Worm (Caenorhabditis elegans) whole organism, young adult: ENCODE results near the gene Y32B12B.2.
A peak's percentile ranks its signal among the peaks of the same experiment; 100 is the strongest.

ENCODE experiments used
- C17E4.6 ChIP-seq: fragments of 200-800 bp; sonication (Bioruptor generic); IDR thresholded peaks from 2 replicates; pipeline ENCODE4 v1.3.6; 2022; ENCODE audit warnings: missing genetic modification reagents, missing genetic modification characterization, missing compliant biosample characterization
- F10E7.11 ChIP-seq: sonication (generic microtip); optimal IDR thresholded peaks from 2 replicates; lab custom pipeline; 2017; ENCODE audit warnings: mild to moderate bottlenecking, missing genetic modification characterization, moderate library complexity, missing compliant biosample characterization
- F37B4.10 ChIP-seq: fragments of 200-800 bp; sonication (Bioruptor generic); IDR thresholded peaks from 2 replicates; pipeline ENCODE4 v1.3.6; 2022; ENCODE audit warnings: missing genetic modification characterization, missing compliant biosample characterization
- K12H6.12 ChIP-seq: fragments of 200-800 bp; sonication (Bioruptor generic); optimal IDR thresholded peaks from 2 replicates; lab custom pipeline; 2018; ENCODE audit warnings: mild to moderate bottlenecking, missing genetic modification characterization, missing compliant biosample characterization
- Y53F4B.3 ChIP-seq: fragments of 200-800 bp; sonication (Bioruptor generic); IDR thresholded peaks from 2 replicates; pipeline ENCODE4 v1.3.6; 2022; ENCODE audit warnings: missing genetic modification reagents, missing genetic modification characterization, missing compliant biosample characterization
- Y53G8AR.9 ChIP-seq: fragments of 200-800 bp; sonication (Bioruptor generic); conservative IDR thresholded peaks from 2 replicates; pipeline ENCODE4 v1.3.6; 2022; ENCODE audit warnings: missing genetic modification reagents, missing genetic modification characterization, missing compliant biosample characterization
- Y95B8A.8 ChIP-seq: fragments of 200-800 bp; sonication (Bioruptor generic); IDR thresholded peaks from 2 replicates; pipeline ENCODE4 v1.3.6; 2022; ENCODE audit warnings: missing genetic modification reagents, missing genetic modification characterization, missing compliant biosample characterization
- ama-1 ChIP-seq, 3 experiments: fragments of 150-350 bp in 1 of 3; sonication (generic microtip) in 2 of 3; optimal IDR thresholded peaks; 2 replicates each; lab custom pipeline; 2014 to 2018; ENCODE audit warnings: missing biosample characterization in 2 of 3, missing genetic modification characterization in 2 of 3, missing genetic modification reagents in 2 of 3
- attf-5 ChIP-seq: fragments of 200-800 bp; sonication (Bioruptor generic); optimal IDR thresholded peaks from 2 replicates; lab custom pipeline; 2018; ENCODE audit warnings: mild to moderate bottlenecking, missing genetic modification characterization, missing compliant biosample characterization
- bed-1 ChIP-seq: fragments of 200-800 bp; sonication (Bioruptor generic); IDR thresholded peaks from 2 replicates; pipeline ENCODE4 v1.3.6; 2022; ENCODE audit warnings: missing genetic modification reagents, missing genetic modification characterization, missing compliant biosample characterization
- ccch-3 ChIP-seq: fragments of 200-800 bp; sonication (Bioruptor generic); optimal IDR thresholded peaks from 2 replicates; lab custom pipeline; 2018; ENCODE audit warnings: mild to moderate bottlenecking, missing genetic modification characterization, missing compliant biosample characterization
- cebp-1 ChIP-seq, 2 experiments: fragments of 200-800 bp in 1 of 2; sonication (Bioruptor generic) in 1 of 2; sonication (generic microtip) in 1 of 2; IDR thresholded peaks in 1 of 2; optimal IDR thresholded peaks in 1 of 2; 2 replicates each; pipeline versions ENCODE4 v1.3.6 to Lab custom; 2017 to 2022; ENCODE audit warnings: missing compliant biosample characterization in 2 of 2, missing genetic modification characterization in 2 of 2, mild to moderate bottlenecking in 1 of 2, missing genetic modification reagents in 1 of 2, moderate library complexity in 1 of 2
- cebp-2 ChIP-seq: fragments of 200-800 bp; sonication (Bioruptor generic); IDR thresholded peaks from 2 replicates; pipeline ENCODE4 v1.3.6; 2022; ENCODE audit warnings: missing genetic modification characterization, missing compliant biosample characterization
- ceh-58 ChIP-seq: fragments of 200-800 bp; sonication (Bioruptor generic); IDR thresholded peaks from 2 replicates; pipeline ENCODE4 v1.3.6; 2022; ENCODE audit warnings: missing genetic modification characterization, missing compliant biosample characterization
- ceh-79 ChIP-seq: sonication (generic microtip); optimal IDR thresholded peaks from 2 replicates; lab custom pipeline; 2017; ENCODE audit warnings: mild to moderate bottlenecking, missing genetic modification characterization, missing compliant biosample characterization
- ceh-91 ChIP-seq: fragments of 200-800 bp; sonication (Bioruptor generic); IDR thresholded peaks from 2 replicates; pipeline ENCODE4 v1.3.6; 2022; ENCODE audit warnings: missing genetic modification reagents, missing genetic modification characterization, missing compliant biosample characterization
- dox-1 ChIP-seq: fragments of 200-800 bp; sonication (Bioruptor generic); IDR thresholded peaks from 2 replicates; pipeline ENCODE4 v1.3.6; 2022; ENCODE audit warnings: missing genetic modification reagents, missing genetic modification characterization, missing compliant biosample characterization
- egrh-3 ChIP-seq: fragments of 200-800 bp; sonication (Bioruptor generic); IDR thresholded peaks from 2 replicates; pipeline ENCODE4 v1.3.6; 2022; ENCODE audit warnings: missing genetic modification reagents, missing genetic modification characterization, missing compliant biosample characterization
- ekl-4 ChIP-seq: fragments of 200-800 bp; sonication (Bioruptor generic); IDR thresholded peaks from 2 replicates; pipeline ENCODE4 v1.3.6; 2022; ENCODE audit warnings: missing genetic modification reagents, missing genetic modification characterization, missing compliant biosample characterization
- hlh-12 ChIP-seq: sonication (generic microtip); optimal IDR thresholded peaks from 2 replicates; lab custom pipeline; 2016; ENCODE audit warnings: missing genetic modification characterization, missing compliant biosample characterization
- hlh-26 ChIP-seq: fragments of 200-800 bp; sonication (Bioruptor generic); conservative IDR thresholded peaks from 2 replicates; pipeline ENCODE4 v1.3.6; 2022; ENCODE audit warnings: missing genetic modification reagents, missing genetic modification characterization, missing compliant biosample characterization
- let-607 ChIP-seq, 2 experiments: fragments of 200-800 bp in 1 of 2; sonication (Bioruptor generic) in 1 of 2; sonication (generic microtip) in 1 of 2; optimal IDR thresholded peaks; 2 replicates each; lab custom pipeline; 2016 to 2018; ENCODE audit warnings: mild to moderate bottlenecking in 2 of 2, missing compliant biosample characterization in 2 of 2, missing genetic modification characterization in 2 of 2, moderate library complexity in 2 of 2, missing genotype in 1 of 2
- lin-35 ChIP-seq, 3 experiments: fragments of 150-350 bp in 2 of 3; sonication (generic microtip) in 1 of 3; optimal IDR thresholded peaks; 2 replicates each; lab custom pipeline; 2014 to 2018; ENCODE audit warnings: missing biosample characterization in 3 of 3, missing genetic modification characterization in 3 of 3, missing genetic modification reagents in 3 of 3
- lin-54 ChIP-seq: fragments of 200-800 bp; sonication (Bioruptor generic); optimal IDR thresholded peaks from 2 replicates; lab custom pipeline; 2018; ENCODE audit warnings: mild to moderate bottlenecking, missing genetic modification characterization, missing compliant biosample characterization
- lsy-27 ChIP-seq: sonication (generic microtip); optimal IDR thresholded peaks from 2 replicates; lab custom pipeline; 2017; ENCODE audit warnings: missing genetic modification characterization, mild to moderate bottlenecking, missing compliant biosample characterization, antibody characterized with exemption, missing genotype, borderline replicate concordance; ENCODE audit not compliant: insufficient read depth
- madf-10 ChIP-seq: sonication (generic microtip); optimal IDR thresholded peaks from 2 replicates; lab custom pipeline; 2016; ENCODE audit warnings: mild to moderate bottlenecking, missing genetic modification characterization, missing compliant biosample characterization
- madf-3 ChIP-seq: fragments of 200-800 bp; sonication (Bioruptor generic); IDR thresholded peaks from 2 replicates; pipeline ENCODE4 v1.3.6; 2022; ENCODE audit warnings: missing genetic modification reagents, missing genetic modification characterization, missing compliant biosample characterization
- madf-8 ChIP-seq: fragments of 200-800 bp; sonication (Bioruptor generic); conservative IDR thresholded peaks from 2 replicates; pipeline ENCODE4 v1.3.6; 2022; ENCODE audit warnings: missing genetic modification reagents, missing genetic modification characterization, missing compliant biosample characterization
- mes-4 ChIP-seq: sonication (generic microtip); optimal IDR thresholded peaks from 2 replicates; lab custom pipeline; 2016; ENCODE audit warnings: missing genotype, missing genetic modification characterization, missing compliant biosample characterization
- nfya-1 ChIP-seq: sonication (generic microtip); optimal IDR thresholded peaks from 2 replicates; lab custom pipeline; 2017; ENCODE audit warnings: antibody characterized with exemption, missing compliant biosample characterization, missing genetic modification characterization, borderline replicate concordance; ENCODE audit not compliant: insufficient read depth
- nfyb-1 ChIP-seq: fragments of 200-800 bp; sonication (Bioruptor generic); IDR thresholded peaks from 2 replicates; pipeline ENCODE4 v1.3.6; 2022; ENCODE audit warnings: missing genetic modification reagents, missing genetic modification characterization, missing compliant biosample characterization
- nhr-120 ChIP-seq: fragments of 200-800 bp; sonication (Bioruptor generic); IDR thresholded peaks from 2 replicates; pipeline ENCODE4 v1.3.6; 2022; ENCODE audit warnings: missing genetic modification characterization, missing compliant biosample characterization
- nhr-27 ChIP-seq: fragments of 200-800 bp; sonication (Bioruptor generic); optimal IDR thresholded peaks from 2 replicates; lab custom pipeline; 2018; ENCODE audit warnings: mild to moderate bottlenecking, missing genetic modification characterization, moderate library complexity, missing compliant biosample characterization
- nhr-80 ChIP-seq: sonication (generic microtip); optimal IDR thresholded peaks from 2 replicates; lab custom pipeline; 2016; ENCODE audit warnings: missing genetic modification characterization, missing compliant biosample characterization
- pbrm-1 ChIP-seq: fragments of 200-800 bp; sonication (Bioruptor generic); IDR thresholded peaks from 2 replicates; pipeline ENCODE4 v1.3.6; 2022; ENCODE audit warnings: missing genetic modification reagents, missing genetic modification characterization, missing compliant biosample characterization
- rcor-1 ChIP-seq: fragments of 200-800 bp; sonication (Bioruptor generic); IDR thresholded peaks from 2 replicates; pipeline ENCODE4 v1.3.6; 2022; ENCODE audit warnings: missing genetic modification reagents, missing genetic modification characterization, missing compliant biosample characterization
- rec-8 ChIP-seq, 2 experiments: sonication (generic microtip); optimal IDR thresholded peaks; 2 replicates each; lab custom pipeline; 2016; ENCODE audit warnings: mild to moderate bottlenecking in 2 of 2, missing genetic modification characterization in 2 of 2, missing genetic modification reagents in 2 of 2, missing genotype in 2 of 2, missing biosample characterization in 1 of 2, missing compliant biosample characterization in 1 of 2, moderate library complexity in 1 of 2
- snpc-4 ChIP-seq, 5 experiments: fragments of 150-350 bp in 1 of 5; sonication (generic microtip) in 4 of 5; optimal IDR thresholded peaks; 2 replicates each; lab custom pipeline; 2014 to 2018; ENCODE audit warnings: missing genetic modification characterization in 5 of 5, missing biosample characterization in 3 of 5, antibody characterized with exemption in 2 of 5, mild to moderate bottlenecking in 2 of 5, missing compliant biosample characterization in 2 of 5, missing genotype in 2 of 5, moderate library complexity in 2 of 5, missing genetic modification reagents in 1 of 5
- unc-62 ChIP-seq: fragments of 150-350 bp; optimal IDR thresholded peaks from 2 replicates; lab custom pipeline; 2014; ENCODE audit warnings: missing biosample characterization, missing genetic modification reagents, missing genetic modification characterization
- zim-3 ChIP-seq: sonication (generic microtip); optimal IDR thresholded peaks from 2 replicates; lab custom pipeline; 2017; ENCODE audit warnings: mild to moderate bottlenecking, missing genetic modification characterization, moderate library complexity, missing compliant biosample characterization

Gene Y32B12B.2

DNA sequence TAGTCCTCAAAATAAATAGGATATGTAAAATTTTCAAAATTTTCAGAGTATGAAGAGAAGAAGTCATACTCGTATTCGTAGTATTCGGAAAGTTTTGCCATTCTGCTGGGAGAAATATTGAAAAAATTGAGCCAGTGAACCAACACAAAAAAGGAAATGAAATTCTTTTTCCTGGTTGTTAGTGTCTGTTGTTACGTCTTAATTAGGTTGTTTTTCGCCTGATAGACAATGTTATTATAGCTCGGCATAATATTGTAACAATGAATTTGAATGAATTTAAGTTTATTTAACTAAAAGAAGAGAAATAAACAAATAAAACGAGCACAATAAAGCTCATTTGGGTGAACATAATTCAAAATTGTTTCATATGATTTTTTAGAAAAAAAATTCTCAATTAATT is 50.2 kb downstream of the Y32B12B.2 start, which contains the start of gene srw-73:
Gene srw-73, minus strand, starts transcription at position 101 of the 400 bp plus-strand sequence.
- TF ChIP-seq nhr-80 (tag; lab: Kevin White, UChicago) (no peak), Y95B8A.8 (no peak), dox-1 (GFP tag; lab: Robert Waterston, UW) (no peak), cebp-2 (GFP tag; lab: Robert Waterston, UW) (no peak), ama-1 (optimal IDR thresholded peaks at IDR 0.05; lab: Kevin White, UChicago) (no peak), ama-1 (GFP tag; optimal IDR thresholded peaks at IDR 0.05; lab: Kevin White, UChicago) (no peak), madf-8 (GFP tag; lab: Robert Waterston, UW) (no peak), rcor-1 (GFP tag; lab: Robert Waterston, UW) (no peak), hlh-26 (no peak), mes-4 (no peak), Y53F4B.3 (GFP tag; lab: Robert Waterston, UW) (no peak), F37B4.10 (GFP tag; lab: Robert Waterston, UW) (no peak)

DNA sequence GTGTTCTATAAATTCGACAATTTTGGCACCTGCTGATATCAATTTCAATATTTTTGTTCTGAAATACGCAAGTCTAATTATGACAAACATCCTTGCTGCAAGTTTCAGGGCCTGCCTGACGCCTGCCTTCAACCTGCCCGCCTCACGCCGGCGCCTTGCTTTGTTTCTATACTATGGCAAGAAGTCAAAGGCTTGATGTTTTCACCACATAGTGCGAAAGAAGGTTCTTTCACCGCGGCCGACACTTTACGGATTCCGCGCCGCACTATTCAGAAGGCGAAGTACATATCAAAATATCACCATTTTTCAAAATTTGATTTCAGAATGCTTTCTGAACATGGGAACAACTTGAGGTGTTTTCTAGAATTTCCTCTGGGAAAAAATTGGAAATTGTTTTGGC is 51.3 kb downstream of the Y32B12B.2 start:
- TF ChIP-seq attf-5 (GFP tag; lab: Kevin White, UChicago): no peak
- TF ChIP-seq snpc-4 (GFP tag; optimal IDR thresholded peaks at IDR 0.05; lab: Kevin White, UChicago): no peak
- peak in 2 of 4 experiments; percentile 31 to 58 for TF ChIP-seq snpc-4 (tag; optimal IDR thresholded peaks at IDR 0.05; lab: Kevin White, UChicago)
- TF ChIP-seq, all 124 proteins: peak for 1

DNA sequence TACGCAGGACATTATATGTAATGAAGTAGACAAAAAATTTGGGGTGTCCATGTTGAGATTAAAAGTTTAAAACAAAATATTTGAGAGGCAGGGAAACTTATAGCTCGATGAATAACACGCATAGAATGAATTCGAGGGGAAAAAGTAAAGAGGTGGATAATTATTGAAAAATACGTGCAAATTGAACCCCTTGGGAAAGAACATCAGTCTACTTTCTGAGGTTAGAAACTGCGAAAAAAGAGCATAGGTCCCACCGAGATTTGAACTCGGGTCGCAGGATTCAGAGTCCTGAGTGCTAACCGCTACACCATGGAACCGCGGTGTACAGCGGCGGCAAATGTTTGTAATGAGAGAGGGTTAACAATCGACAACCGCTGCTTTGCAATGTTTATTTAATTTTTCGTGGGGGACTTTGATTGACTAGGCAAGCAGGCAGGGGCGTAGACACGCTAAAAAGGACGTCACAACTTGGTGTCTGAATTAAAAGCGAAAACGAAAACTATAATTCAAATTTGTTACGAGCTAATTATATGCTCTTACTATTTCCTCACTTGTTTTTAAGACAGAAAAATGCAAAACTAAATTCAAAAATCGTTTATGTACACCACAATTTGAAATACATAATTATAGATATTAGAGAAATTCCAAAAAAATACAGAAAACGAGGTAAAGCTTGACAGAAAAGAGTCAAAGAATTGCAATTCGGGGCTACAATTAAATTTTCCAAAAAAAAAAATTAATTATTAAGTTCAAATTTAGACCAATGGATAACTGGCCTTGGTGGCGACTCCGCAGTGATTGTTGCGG is 54.0 kb downstream of the Y32B12B.2 start, which contains the start of gene srh-269:
Gene srh-269, minus strand, starts transcription at position 51 of the 807 bp plus-strand sequence.
- TF ChIP-seq ccch-3 (no peak), lin-35 (GFP tag; optimal IDR thresholded peaks at IDR 0.05; lab: Kevin White, UChicago) (peak in 1 of 3 experiments; percentile 46), Y95B8A.8 (peak; percentile 79), madf-10 (peak; percentile 76), mes-4 (peak; percentile 10), hlh-12 (tag; lab: Kevin White, UChicago) (peak; percentile 27), cebp-1 (GFP tag; IDR thresholded peaks at IDR 0.05; lab: Robert Waterston, UW) (peak; percentile 56; the same call in 1 of the 2 replicates), cebp-1 (tag; optimal IDR thresholded peaks at IDR 0.05; lab: Kevin White, UChicago) (peak; percentile 84), K12H6.12 (tag; lab: Kevin White, UChicago) (peak; percentile 28), ceh-91 (GFP tag; lab: Robert Waterston, UW) (no peak), F10E7.11 (tag; lab: Kevin White, UChicago) (peak; percentile 85), lin-54 (GFP tag; lab: Kevin White, UChicago) (peak; percentile 77), nfyb-1 (GFP tag; lab: Robert Waterston, UW) (peak; percentile 95), madf-3 (GFP tag; lab: Robert Waterston, UW) (peak; percentile 85), nfya-1 (tag; lab: Kevin White, UChicago) (no peak), ceh-79 (tag; lab: Kevin White, UChicago) (peak; percentile 93), Y53F4B.3 (GFP tag; lab: Robert Waterston, UW) (no peak), let-607 (tag; optimal IDR thresholded peaks at IDR 0.05; lab: Kevin White, UChicago) (peak; percentile 57 to 68), rcor-1 (GFP tag; lab: Robert Waterston, UW) (peak; percentile 69), lsy-27 (tag; lab: Kevin White, UChicago) (peak; percentile 80), ekl-4 (peak; percentile 87), hlh-26 (no peak), nhr-27 (tag; lab: Kevin White, UChicago) (no peak), bed-1 (GFP tag; lab: Robert Waterston, UW) (no peak), pbrm-1 (peak; percentile 86), dox-1 (GFP tag; lab: Robert Waterston, UW) (peak; percentile 56; the same call in 1 of the 2 replicates), egrh-3 (peak; percentile 32), zim-3 (tag; lab: Kevin White, UChicago) (peak; percentile 86), nhr-120 (GFP tag; lab: Robert Waterston, UW) (0 out of 2 replicates have a peak, but pooled peaks have one; percentile 76), unc-62 (GFP tag; lab: Kevin White, UChicago) (no peak), ceh-58 (GFP tag; lab: Robert Waterston, UW) (peak; percentile 88; the same call in 1 of the 2 replicates), Y53G8AR.9 (GFP tag; lab: Robert Waterston, UW) (peak; percentile 96), rec-8 (tag; optimal IDR thresholded peaks at IDR 0.05; lab: Kevin White, UChicago) (peak in 1 of 2 experiments; percentile 39), C17E4.6 (GFP tag; lab: Robert Waterston, UW) (peak; percentile 64; the same call in 1 of the 2 replicates)
